Worm (Caenorhabditis elegans) whole organism, L4 larva: ENCODE measurements around the gene F35G2.1.

Source experiments
- F49E8.2 ChIP-seq: sonication (generic microtip); optimal IDR thresholded peaks from 2 replicates; lab custom pipeline; 2016; ENCODE audit warnings: missing compliant biosample characterization, mild to moderate bottlenecking, missing genetic modification characterization, borderline replicate concordance
- Y75B8A.6 ChIP-seq: fragments of 200-800 bp; sonication (Bioruptor generic); IDR thresholded peaks from 2 replicates; pipeline ENCODE4 v1.3.6; 2022; ENCODE audit warnings: missing genetic modification reagents, missing genetic modification characterization, missing compliant biosample characterization
- ceh-62 ChIP-seq: sonication (generic microtip); optimal IDR thresholded peaks from 2 replicates; lab custom pipeline; 2017; ENCODE audit warnings: missing biosample characterization, missing genetic modification characterization
- ceh-82 ChIP-seq: sonication (generic microtip); optimal IDR thresholded peaks from 2 replicates; lab custom pipeline; 2017; ENCODE audit warnings: missing biosample characterization, missing genetic modification characterization
- daf-12 ChIP-seq: fragments of 150-350 bp; optimal IDR thresholded peaks from 2 replicates; lab custom pipeline; 2014; ENCODE audit warnings: missing biosample characterization, missing genetic modification reagents, missing genetic modification characterization
- daf-8 ChIP-seq: fragments of 200-800 bp; sonication (Bioruptor generic); IDR thresholded peaks from 2 replicates; pipeline ENCODE4 v1.3.6; 2022; ENCODE audit warnings: missing genetic modification characterization, missing compliant biosample characterization
- dmd-9 ChIP-seq: fragments of 200-800 bp; sonication (Bioruptor generic); IDR thresholded peaks from 2 replicates; pipeline ENCODE4 v1.3.6; 2022; ENCODE audit warnings: missing genetic modification reagents, missing genetic modification characterization, missing compliant biosample characterization
- dve-1 ChIP-seq: sonication (generic microtip); optimal IDR thresholded peaks from 2 replicates; lab custom pipeline; 2017; ENCODE audit warnings: antibody characterized with exemption, mild to moderate bottlenecking, missing genetic modification characterization, missing compliant biosample characterization; ENCODE audit not compliant: insufficient read depth
- hlh-30 ChIP-seq: sonication (generic microtip); optimal IDR thresholded peaks from 2 replicates; lab custom pipeline; 2017; ENCODE audit warnings: antibody characterized with exemption, mild to moderate bottlenecking, missing genetic modification characterization, missing compliant biosample characterization; ENCODE audit not compliant: insufficient read depth
- lin-15B ChIP-seq: fragments of 150-350 bp; sonication (generic microtip); optimal IDR thresholded peaks from 3 replicates; lab custom pipeline; 2014; ENCODE audit warnings: missing biosample characterization, missing genetic modification characterization
- lsy-2 ChIP-seq, 2 experiments: fragments of 150-350 bp in 1 of 2; sonication (generic microtip) in 1 of 2; optimal IDR thresholded peaks; 2 replicates each; lab custom pipeline; 2014 to 2017; ENCODE audit warnings: missing biosample characterization in 2 of 2, missing genetic modification characterization in 2 of 2
- mes-2 ChIP-seq: sonication (generic microtip); optimal IDR thresholded peaks from 2 replicates; lab custom pipeline; 2016; ENCODE audit warnings: missing genotype, mild to moderate bottlenecking, missing genetic modification characterization, missing compliant biosample characterization; ENCODE audit not compliant: poor library complexity, severe bottlenecking
- mxl-3 ChIP-seq: fragments of 200-800 bp; sonication (Bioruptor generic); optimal IDR thresholded peaks from 2 replicates; lab custom pipeline; 2018; ENCODE audit warnings: mild to moderate bottlenecking, missing genetic modification characterization, missing compliant biosample characterization
- nhr-10 ChIP-seq: fragments of 150-350 bp; optimal IDR thresholded peaks from 2 replicates; lab custom pipeline; 2014; ENCODE audit warnings: missing biosample characterization, missing genetic modification characterization
- nhr-11 ChIP-seq: fragments of 150-350 bp; optimal IDR thresholded peaks from 2 replicates; lab custom pipeline; 2014; ENCODE audit warnings: missing biosample characterization, missing genetic modification characterization
- nhr-111 ChIP-seq: fragments of 200-800 bp; sonication (Bioruptor generic); optimal IDR thresholded peaks from 2 replicates; lab custom pipeline; 2018; ENCODE audit warnings: mild to moderate bottlenecking, missing genetic modification characterization, missing compliant biosample characterization
- nhr-48 ChIP-seq: sonication (generic microtip); optimal IDR thresholded peaks from 2 replicates; lab custom pipeline; 2016; ENCODE audit warnings: mild to moderate bottlenecking, missing genetic modification characterization, missing compliant biosample characterization
- nhr-76 ChIP-seq: fragments of 150-350 bp; optimal IDR thresholded peaks from 2 replicates; lab custom pipeline; 2014; ENCODE audit warnings: missing biosample characterization, missing genetic modification characterization
- nhr-77 ChIP-seq: fragments of 150-350 bp; optimal IDR thresholded peaks from 2 replicates; lab custom pipeline; 2014; ENCODE audit warnings: missing biosample characterization, missing genetic modification characterization
- pha-4 ChIP-seq, 2 experiments: fragments of 150-350 bp in 1 of 2; fragments of 200-800 bp in 1 of 2; sonication (Bioruptor generic) in 1 of 2; IDR thresholded peaks in 1 of 2; optimal IDR thresholded peaks in 1 of 2; 2 replicates each; pipeline versions ENCODE4 v1.3.6 to Lab custom; 2014 to 2022; ENCODE audit warnings: missing genetic modification characterization in 2 of 2, missing genetic modification reagents in 2 of 2, missing biosample characterization in 1 of 2, missing compliant biosample characterization in 1 of 2
- rbr-2 ChIP-seq: sonication (generic microtip); optimal IDR thresholded peaks from 2 replicates; lab custom pipeline; 2016; ENCODE audit warnings: missing genotype, missing genetic modification characterization, missing compliant biosample characterization
- sdz-12 ChIP-seq: fragments of 200-800 bp; sonication (Bioruptor generic); optimal IDR thresholded peaks from 2 replicates; lab custom pipeline; 2018; ENCODE audit warnings: mild to moderate bottlenecking, missing genetic modification characterization, missing compliant biosample characterization
- snpc-1.2 ChIP-seq: fragments of 200-800 bp; sonication (Bioruptor generic); IDR thresholded peaks from 2 replicates; pipeline ENCODE4 v1.3.6; 2022; ENCODE audit warnings: missing genetic modification reagents, missing genetic modification characterization, missing compliant biosample characterization
- snpc-4 ChIP-seq: fragments of 150-350 bp; optimal IDR thresholded peaks from 2 replicates; lab custom pipeline; 2014; ENCODE audit warnings: missing biosample characterization, missing genetic modification characterization
- spr-1 ChIP-seq: sonication (generic microtip); optimal IDR thresholded peaks from 2 replicates; lab custom pipeline; 2016; ENCODE audit warnings: mild to moderate bottlenecking, missing genetic modification characterization, missing compliant biosample characterization
- unc-62 ChIP-seq, 3 experiments: fragments of 150-350 bp in 1 of 3; sonication (generic microtip); optimal IDR thresholded peaks in 2 of 3; peaks in 1 of 3; 1 replicate in 1 of 3; 2 replicates in 2 of 3; lab custom pipeline; 2014 to 2017; ENCODE audit warnings: missing biosample characterization in 3 of 3, missing genetic modification characterization in 3 of 3, missing genetic modification reagents in 3 of 3, missing genotype in 1 of 3
- zfp-3 ChIP-seq: fragments of 200-800 bp; sonication (Bioruptor generic); conservative IDR thresholded peaks from 2 replicates; pipeline ENCODE4 v1.3.6; 2022; ENCODE audit warnings: missing genetic modification reagents, missing genetic modification characterization, missing compliant biosample characterization
- ztf-7 ChIP-seq: fragments of 150-350 bp; optimal IDR thresholded peaks from 2 replicates; lab custom pipeline; 2014; ENCODE audit warnings: missing biosample characterization, missing genetic modification characterization

The F35G2.1 gene

ce11 chrIV:12244706-12245105 lies 41.7 kb downstream of the F35G2.1 start, which contains the start of gene sre-15:
TSS of gene sre-15 (minus strand) at chrIV:12244806.
- TF ChIP-seq ceh-82 (no peak), Y75B8A.6 (GFP tag; lab: Robert Waterston, UW) (no peak), snpc-1.2 (GFP tag; lab: Robert Waterston, UW) (no peak), pha-4 (GFP tag; IDR thresholded peaks at IDR 0.05; lab: Robert Waterston, UW) (no peak), pha-4 (tag; optimal IDR thresholded peaks at IDR 0.05; lab: Kevin White, UChicago) (no peak), nhr-11 (tag; lab: Kevin White, UChicago) (no peak), zfp-3 (GFP tag; lab: Robert Waterston, UW) (no peak), lin-15B (tag; lab: Kevin White, UChicago) (no peak), nhr-111 (GFP tag; lab: Kevin White, UChicago) (no peak), nhr-76 (no peak), mxl-3 (GFP tag; lab: Kevin White, UChicago) (no peak), ceh-62 (tag; lab: Kevin White, UChicago) (no peak), hlh-30 (tag; lab: Kevin White, UChicago) (no peak), lsy-2 (tag; optimal IDR thresholded peaks at IDR 0.05; lab: Kevin White, UChicago) (no peak)
- TF ChIP-seq, all 104 proteins: peak for 0

- TF ChIP-seq snpc-4 (tag; lab: Kevin White, UChicago), result no peak
- TF ChIP-seq rbr-2 (tag; lab: Kevin White, UChicago), result no peak
- no peak for TF ChIP-seq dmd-9 (GFP tag; lab: Robert Waterston, UW)
- no peak for TF ChIP-seq nhr-10 (tag; lab: Kevin White, UChicago)
- no peak for TF ChIP-seq spr-1 (tag; lab: Kevin White, UChicago)
- no peak for TF ChIP-seq daf-8 (GFP tag; lab: Robert Waterston, UW)
- TF ChIP-seq nhr-48 (tag; lab: Kevin White, UChicago), result no peak
- no peak for TF ChIP-seq nhr-77
- no peak for TF ChIP-seq unc-62 (GFP tag; optimal IDR thresholded peaks at IDR 0.05 in 1 of 2; lab: Kevin White, UChicago)
- TF ChIP-seq unc-62 (tag; optimal IDR thresholded peaks at IDR 0.05; lab: Kevin White, UChicago), result no peak
- TF ChIP-seq hlh-30 (tag; lab: Kevin White, UChicago), result no peak
- no peak for TF ChIP-seq mes-2
- TF ChIP-seq sdz-12, result no peak
- no peak for TF ChIP-seq daf-12
- no peak for TF ChIP-seq F49E8.2 (tag; lab: Kevin White, UChicago)
- TF ChIP-seq ztf-7 (tag; lab: Kevin White, UChicago), result no peak
- TF ChIP-seq dve-1 (tag; lab: Kevin White, UChicago), result no peak
Observed at ce11 chrIV:12252579-12252978, 49.5 kb downstream of the F35G2.1 start, which contains the start of gene dnj-26. TSS of gene dnj-26 (minus strand) at chrIV:12252679.
